Worm (Caenorhabditis elegans) whole organism, L4 larva: ENCODE measurements around the gene flp-23.

Source experiments
- D1046.2 ChIP-seq: fragments of 200-800 bp; sonication (Bioruptor generic); IDR thresholded peaks from 2 replicates; pipeline ENCODE4 v1.3.6; 2022; ENCODE audit warnings: missing genetic modification characterization, missing compliant biosample characterization
- F37D6.2 ChIP-seq: sonication (generic microtip); optimal IDR thresholded peaks from 2 replicates; lab custom pipeline; 2016; ENCODE audit warnings: mild to moderate bottlenecking, missing genetic modification characterization, missing compliant biosample characterization
- F44E2.7 ChIP-seq: fragments of 200-800 bp; sonication (Bioruptor generic); IDR thresholded peaks from 2 replicates; pipeline ENCODE4 v2.1.2; 2022; ENCODE audit warnings: missing genetic modification characterization, missing compliant biosample characterization
- F49E8.2 ChIP-seq: sonication (generic microtip); optimal IDR thresholded peaks from 2 replicates; lab custom pipeline; 2016; ENCODE audit warnings: missing compliant biosample characterization, mild to moderate bottlenecking, missing genetic modification characterization, borderline replicate concordance
- aly-2 ChIP-seq: sonication (generic microtip); optimal IDR thresholded peaks from 2 replicates; lab custom pipeline; 2018; ENCODE audit warnings: missing biosample characterization, missing genetic modification characterization
- ama-1 ChIP-seq: fragments of 150-350 bp; optimal IDR thresholded peaks from 2 replicates; lab custom pipeline; 2014; ENCODE audit warnings: inconsistent platforms, mixed read lengths
- attf-4 ChIP-seq: sonication (generic microtip); optimal IDR thresholded peaks from 3 replicates; lab custom pipeline; 2017; ENCODE audit warnings: missing biosample characterization, missing genetic modification characterization
- ceh-32 ChIP-seq: sonication (generic microtip); optimal IDR thresholded peaks from 2 replicates; lab custom pipeline; 2016; ENCODE audit warnings: mild to moderate bottlenecking, missing genetic modification characterization, missing compliant biosample characterization; ENCODE audit not compliant: poor library complexity
- ces-1 ChIP-seq: fragments of 150-350 bp; sonication (generic microtip); optimal IDR thresholded peaks from 4 replicates; lab custom pipeline; 2014; ENCODE audit warnings: missing biosample characterization, missing genetic modification reagents, missing genetic modification characterization
- cey-2 ChIP-seq: sonication (generic microtip); optimal IDR thresholded peaks from 3 replicates; lab custom pipeline; 2017; ENCODE audit warnings: missing genetic modification characterization, mild to moderate bottlenecking, missing compliant biosample characterization, antibody characterized with exemption, borderline replicate concordance; ENCODE audit not compliant: insufficient read depth
- ctbp-1 ChIP-seq: fragments of 200-800 bp; sonication (Bioruptor generic); IDR thresholded peaks from 2 replicates; pipeline ENCODE4 v1.3.6; 2022; ENCODE audit warnings: missing genetic modification reagents, missing genetic modification characterization, missing compliant biosample characterization
- daf-12 ChIP-seq: fragments of 150-350 bp; optimal IDR thresholded peaks from 2 replicates; lab custom pipeline; 2014; ENCODE audit warnings: missing biosample characterization, missing genetic modification reagents, missing genetic modification characterization
- daf-16 ChIP-seq, 3 experiments: sonication (generic microtip); optimal IDR thresholded peaks; 2 replicates each; lab custom pipeline; 2016 to 2017; ENCODE audit warnings: missing genetic modification characterization in 3 of 3, missing genetic modification reagents in 3 of 3, mild to moderate bottlenecking in 2 of 3, missing compliant biosample characterization in 2 of 3, missing biosample characterization in 1 of 3, moderate library complexity in 1 of 3
- daf-19 ChIP-seq: fragments of 200-800 bp; sonication (Bioruptor generic); conservative IDR thresholded peaks from 2 replicates; pipeline ENCODE4 v1.3.6; 2022; ENCODE audit warnings: missing genetic modification characterization, missing compliant biosample characterization
- dpl-1 ChIP-seq: fragments of 150-350 bp; optimal IDR thresholded peaks from 2 replicates; lab custom pipeline; 2014; ENCODE audit warnings: missing biosample characterization, missing genetic modification reagents, missing genetic modification characterization
- fos-1 ChIP-seq: fragments of 150-350 bp; optimal IDR thresholded peaks from 2 replicates; lab custom pipeline; 2014; ENCODE audit warnings: missing biosample characterization, missing genetic modification characterization
- hlh-30 ChIP-seq: sonication (generic microtip); optimal IDR thresholded peaks from 2 replicates; lab custom pipeline; 2017; ENCODE audit warnings: antibody characterized with exemption, mild to moderate bottlenecking, missing genetic modification characterization, missing compliant biosample characterization; ENCODE audit not compliant: insufficient read depth
- lin-1 ChIP-seq: fragments of 200-800 bp; sonication (Bioruptor generic); IDR thresholded peaks from 2 replicates; pipeline ENCODE4 v1.3.6; 2022; ENCODE audit warnings: missing genetic modification reagents, missing genetic modification characterization, missing compliant biosample characterization
- lin-13 ChIP-seq: fragments of 150-350 bp; optimal IDR thresholded peaks from 2 replicates; lab custom pipeline; 2014; ENCODE audit warnings: missing biosample characterization, missing genetic modification reagents, missing genetic modification characterization
- lin-15B ChIP-seq: fragments of 150-350 bp; sonication (generic microtip); optimal IDR thresholded peaks from 3 replicates; lab custom pipeline; 2014; ENCODE audit warnings: missing biosample characterization, missing genetic modification characterization
- lin-38 ChIP-seq: fragments of 200-800 bp; sonication (Bioruptor generic); IDR thresholded peaks from 2 replicates; pipeline ENCODE4 v1.3.6; 2022; ENCODE audit warnings: missing genetic modification reagents, missing genetic modification characterization, missing compliant biosample characterization
- lsy-2 ChIP-seq, 2 experiments: fragments of 150-350 bp in 1 of 2; sonication (generic microtip) in 1 of 2; optimal IDR thresholded peaks; 2 replicates each; lab custom pipeline; 2014 to 2017; ENCODE audit warnings: missing biosample characterization in 2 of 2, missing genetic modification characterization in 2 of 2
- madf-9 ChIP-seq: fragments of 200-800 bp; sonication (Bioruptor generic); conservative IDR thresholded peaks from 2 replicates; pipeline ENCODE4 v1.3.6; 2022; ENCODE audit warnings: missing genetic modification reagents, missing genetic modification characterization, missing compliant biosample characterization
- mep-1 ChIP-seq: fragments of 150-350 bp; sonication (generic microtip); optimal IDR thresholded peaks from 3 replicates; lab custom pipeline; 2014; ENCODE audit warnings: missing biosample characterization, missing genetic modification characterization
- nhr-41 ChIP-seq: fragments of 200-800 bp; sonication (Bioruptor generic); IDR thresholded peaks from 2 replicates; pipeline ENCODE4 v1.3.6; 2022; ENCODE audit warnings: missing genetic modification reagents, missing genetic modification characterization, missing compliant biosample characterization
- pha-4 ChIP-seq, 2 experiments: fragments of 150-350 bp in 1 of 2; fragments of 200-800 bp in 1 of 2; sonication (Bioruptor generic) in 1 of 2; IDR thresholded peaks in 1 of 2; optimal IDR thresholded peaks in 1 of 2; 2 replicates each; pipeline versions ENCODE4 v1.3.6 to Lab custom; 2014 to 2022; ENCODE audit warnings: missing genetic modification characterization in 2 of 2, missing genetic modification reagents in 2 of 2, missing biosample characterization in 1 of 2, missing compliant biosample characterization in 1 of 2
- php-3 ChIP-seq: fragments of 200-800 bp; sonication (Bioruptor generic); IDR thresholded peaks from 2 replicates; pipeline ENCODE4 v1.3.6; 2022; ENCODE audit warnings: missing genetic modification reagents, missing genetic modification characterization, missing compliant biosample characterization
- snpc-1.2 ChIP-seq: fragments of 200-800 bp; sonication (Bioruptor generic); IDR thresholded peaks from 2 replicates; pipeline ENCODE4 v1.3.6; 2022; ENCODE audit warnings: missing genetic modification reagents, missing genetic modification characterization, missing compliant biosample characterization
- spr-3 ChIP-seq: fragments of 200-800 bp; sonication (Bioruptor generic); optimal IDR thresholded peaks from 2 replicates; lab custom pipeline; 2018; ENCODE audit warnings: mild to moderate bottlenecking, missing genetic modification characterization, missing compliant biosample characterization
- tra-1 ChIP-seq: fragments of 200-800 bp; sonication (Bioruptor generic); IDR thresholded peaks from 2 replicates; pipeline ENCODE4 v1.3.6; 2022; ENCODE audit warnings: missing genetic modification reagents, missing genetic modification characterization, missing compliant biosample characterization
- unc-39 ChIP-seq: sonication (generic microtip); optimal IDR thresholded peaks from 2 replicates; lab custom pipeline; 2017; ENCODE audit warnings: missing biosample characterization, missing genetic modification characterization
- unc-62 ChIP-seq, 3 experiments: fragments of 150-350 bp in 1 of 3; sonication (generic microtip); optimal IDR thresholded peaks in 2 of 3; peaks in 1 of 3; 1 replicate in 1 of 3; 2 replicates in 2 of 3; lab custom pipeline; 2014 to 2017; ENCODE audit warnings: missing biosample characterization in 3 of 3, missing genetic modification characterization in 3 of 3, missing genetic modification reagents in 3 of 3, missing genotype in 1 of 3
- zag-1 ChIP-seq: fragments of 150-350 bp; optimal IDR thresholded peaks from 2 replicates; lab custom pipeline; 2014; ENCODE audit warnings: missing biosample characterization, missing genetic modification characterization
- zfp-2 ChIP-seq: sonication (generic microtip); optimal IDR thresholded peaks from 2 replicates; lab custom pipeline; 2016; ENCODE audit warnings: mild to moderate bottlenecking, missing genetic modification characterization, missing compliant biosample characterization
- zfp-3 ChIP-seq: fragments of 200-800 bp; sonication (Bioruptor generic); conservative IDR thresholded peaks from 2 replicates; pipeline ENCODE4 v1.3.6; 2022; ENCODE audit warnings: missing genetic modification reagents, missing genetic modification characterization, missing compliant biosample characterization
- ztf-7 ChIP-seq: fragments of 150-350 bp; optimal IDR thresholded peaks from 2 replicates; lab custom pipeline; 2014; ENCODE audit warnings: missing biosample characterization, missing genetic modification characterization

The flp-23 gene

DNA sequence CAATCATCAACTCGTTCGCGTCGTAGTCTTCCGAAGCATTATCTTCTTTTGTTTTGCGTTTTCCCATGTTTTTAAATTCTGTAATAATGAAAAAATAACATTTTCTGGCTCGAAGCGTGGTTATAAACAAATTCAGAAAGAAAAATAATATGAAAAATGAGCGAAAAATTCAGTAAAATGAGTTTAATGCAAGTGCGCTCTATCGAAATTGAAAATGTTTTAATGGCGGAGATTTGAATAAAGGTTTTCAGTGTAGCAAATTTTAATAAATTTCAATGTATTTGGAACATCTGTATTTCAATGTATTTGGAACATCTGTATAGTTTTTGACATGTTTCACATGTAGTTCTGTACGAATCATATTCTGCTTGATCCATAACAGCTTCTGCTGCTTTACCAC, 36.1 kb upstream of the flp-23 start, which contains the start of gene rha-2:
Gene rha-2 (minus strand): TSS at position 80 of the 400 bp plus-strand sequence.
- TF ChIP-seq dpl-1 (GFP tag; lab: Kevin White, UChicago) (peak; percentile 80), fos-1 (tag; lab: Kevin White, UChicago) (no peak), lsy-2 (tag; optimal IDR thresholded peaks at IDR 0.05; lab: Kevin White, UChicago) (peak in 1 of 2 experiments; percentile 33), lin-38 (GFP tag; lab: Robert Waterston, UW) (peak; percentile 86)

ce11 chrIII:8616587-8616986, 34.0 kb upstream of the flp-23 start, which contains the start of gene C06E1.11:
TSS of gene C06E1.11 (minus strand) at chrIII:8616687.
- no peak for TF ChIP-seq madf-9 (GFP tag; lab: Robert Waterston, UW)
- TF ChIP-seq spr-3 (GFP tag; lab: Kevin White, UChicago) = no peak
- no peak for TF ChIP-seq nhr-41
- no peak for TF ChIP-seq attf-4 (tag; lab: Kevin White, UChicago)
- TF ChIP-seq snpc-1.2 (GFP tag; lab: Robert Waterston, UW) = no peak
- no peak for TF ChIP-seq lin-13 (GFP tag; lab: Kevin White, UChicago)
- TF ChIP-seq zag-1 (tag; lab: Kevin White, UChicago) = no peak
- TF ChIP-seq mep-1 = no peak
- TF ChIP-seq fos-1 (tag; lab: Kevin White, UChicago) = no peak
- TF ChIP-seq F44E2.7 = no peak
- no peak for TF ChIP-seq zfp-3
- TF ChIP-seq lin-15B = no peak
- TF ChIP-seq F37D6.2 = no peak
- no peak for TF ChIP-seq daf-16 (GFP tag; optimal IDR thresholded peaks at IDR 0.05; lab: Kevin White, UChicago)
- TF ChIP-seq daf-16 (tag; optimal IDR thresholded peaks at IDR 0.05; lab: Kevin White, UChicago) = no peak
- TF ChIP-seq ama-1 (lab: Kevin White, UChicago) = no peak
- TF ChIP-seq ceh-32 = no peak
- no peak for TF ChIP-seq unc-39 (tag; lab: Kevin White, UChicago)
- no peak for TF ChIP-seq tra-1 (GFP tag; lab: Robert Waterston, UW)
- TF ChIP-seq ces-1 (GFP tag; lab: Kevin White, UChicago) = no peak
- no peak for TF ChIP-seq lin-1 (GFP tag; lab: Robert Waterston, UW)

DNA sequence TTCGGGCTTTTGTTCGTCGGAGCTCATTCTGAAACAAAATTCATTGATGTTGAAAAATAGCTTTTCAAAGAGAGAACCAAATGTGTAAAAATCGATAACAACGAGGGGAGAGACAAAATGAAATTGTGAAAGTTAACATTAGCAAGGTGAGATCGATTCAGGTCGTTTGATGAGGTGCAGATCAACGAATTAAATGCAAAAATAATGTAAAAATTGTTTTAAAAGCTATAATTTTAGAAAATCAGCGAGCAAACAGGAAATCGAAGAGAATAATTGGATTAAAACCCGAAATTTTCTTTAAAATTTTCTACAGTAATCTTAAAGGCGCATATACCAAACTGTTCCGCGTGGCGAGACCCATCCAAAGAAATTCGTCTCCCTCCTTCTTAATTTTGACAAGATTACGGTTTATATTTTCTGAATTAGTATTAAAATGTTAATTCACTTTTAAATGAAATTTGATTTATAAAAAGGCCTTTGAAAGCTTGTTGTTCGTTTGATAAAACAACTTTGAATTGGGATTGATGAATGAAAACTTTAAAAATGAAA, 32.1 kb upstream of the flp-23 start, which contains the start of gene C13G5.2:
Gene C13G5.2 (minus strand): TSS at position 51 of the 549 bp plus-strand sequence.
- TF ChIP-seq F49E8.2 (tag; lab: Kevin White, UChicago) = no peak
- TF ChIP-seq ctbp-1 (GFP tag; lab: Robert Waterston, UW) = no peak
- no peak for TF ChIP-seq aly-2 (tag; lab: Kevin White, UChicago)
- no peak for TF ChIP-seq zfp-3
- TF ChIP-seq madf-9 (GFP tag; lab: Robert Waterston, UW) = no peak
- TF ChIP-seq zfp-2 (tag; lab: Kevin White, UChicago) = no peak
- no peak for TF ChIP-seq pha-4 (GFP tag; IDR thresholded peaks at IDR 0.05; lab: Robert Waterston, UW)
- no peak for TF ChIP-seq pha-4 (tag; optimal IDR thresholded peaks at IDR 0.05; lab: Kevin White, UChicago)
- TF ChIP-seq daf-12 (tag; lab: Kevin White, UChicago) = no peak
- TF ChIP-seq hlh-30 (tag; lab: Kevin White, UChicago) = no peak
- TF ChIP-seq D1046.2 (GFP tag; lab: Robert Waterston, UW) = no peak
- TF ChIP-seq daf-19 (GFP tag; lab: Robert Waterston, UW) = no peak
- no peak for TF ChIP-seq unc-62 (GFP tag; optimal IDR thresholded peaks at IDR 0.05 in 1 of 2; lab: Kevin White, UChicago)
- no peak for TF ChIP-seq unc-62 (tag; optimal IDR thresholded peaks at IDR 0.05; lab: Kevin White, UChicago)
- TF ChIP-seq nhr-41 = no peak
- TF ChIP-seq php-3 = no peak
- TF ChIP-seq ztf-7 (tag; lab: Kevin White, UChicago) = no peak
- no peak for TF ChIP-seq cey-2 (tag; lab: Kevin White, UChicago)
